Fruit fly (Drosophila melanogaster): Measurements from ENCODE around the gene CG5466.

Gene CG5466

dm6 chr3R:20587630-20588479, 29.8 kb upstream of the CG5466 start, which contains the start of gene Septin2 (continued):
- TF ChIP-seq gfzf (GFP tag; optimal IDR thresholded peaks at IDR 0.05) (peak; percentile 72), Hr51 (GFP tag; optimal IDR thresholded peaks at IDR 0.05) (peak; percentile 4 to 85), MESR4 (GFP tag; optimal IDR thresholded peaks at IDR 0.05) (peak; percentile 97), Dfd (GFP tag; optimal IDR thresholded peaks at IDR 0.05) (no peak), CG3407 (GFP tag; optimal IDR thresholded peaks at IDR 0.05) (peak; percentile 81), sens (GFP tag) (peak; percentile 96), Deaf1 (tag; optimal IDR thresholded peaks at IDR 0.05) (peak; percentile 47), CG17829 (tag; optimal IDR thresholded peaks at IDR 0.05) (peak; percentile 82), psq (GFP tag; optimal IDR thresholded peaks at IDR 0.05) (peak; percentile 13), Ssrp (tag; optimal IDR thresholded peaks at IDR 0.05) (peak; percentile 82), Dll (GFP tag; IDR thresholded peaks at IDR 0.05; ENCODE audit: partially characterized antibody) (no peak), Oli (tag; optimal IDR thresholded peaks at IDR 0.05) (peak; percentile 86), ato (GFP tag; IDR thresholded peaks at IDR 0.05; ENCODE audit: partially characterized antibody) (no peak), CG12219 (GFP tag; optimal IDR thresholded peaks at IDR 0.05) (peak; percentile 73), CoRest (tag; optimal IDR thresholded peaks at IDR 0.05) (peak; percentile 82), NfI (GFP tag; optimal IDR thresholded peaks at IDR 0.05) (peak; percentile 64), Lpt (GFP tag; optimal IDR thresholded peaks at IDR 0.05) (no peak), pan (optimal IDR thresholded peaks at IDR 0.05) (no peak), pan (GFP tag; optimal IDR thresholded peaks at IDR 0.05 in 1 of 2, IDR thresholded peaks at IDR 0.05 in 1 of 2) (peak in 1 of 2 experiments; percentile 68), Ets65A (GFP tag) (no peak), tx (GFP tag; optimal IDR thresholded peaks at IDR 0.05) (peak; percentile 47), da (GFP tag; optimal IDR thresholded peaks at IDR 0.05) (no peak), CG11723 (GFP tag; optimal IDR thresholded peaks at IDR 0.05) (peak; percentile 75), Lim3 (GFP tag; IDR thresholded peaks at IDR 0.05) (no peak), Doc2 (GFP tag; IDR thresholded peaks at IDR 0.05) (no peak), gsb (GFP tag; IDR thresholded peaks at IDR 0.05) (no peak), Gug (GFP tag; IDR thresholded peaks at IDR 0.05) (peak; percentile 59; the same call in 2 of the 4 replicates), bsh (GFP tag; optimal IDR thresholded peaks at IDR 0.05) (peak; percentile 79), CG18599 (GFP tag; optimal IDR thresholded peaks at IDR 0.05) (peak; percentile 79), B-H2 (GFP tag; optimal IDR thresholded peaks at IDR 0.05) (no peak), Bgb (GFP tag; IDR thresholded peaks at IDR 0.05; ENCODE audit: partially characterized antibody) (no peak), trem (tag; optimal IDR thresholded peaks at IDR 0.05) (peak; percentile 49), CG8478 (optimal IDR thresholded peaks at IDR 0.05) (peak; percentile 76), pnt (GFP tag; optimal IDR thresholded peaks at IDR 0.05) (peak; percentile 59), HmgD (GFP tag; optimal IDR thresholded peaks at IDR 0.05) (no peak), tap (tag; optimal IDR thresholded peaks at IDR 0.05) (peak; percentile 86), Elba2 (GFP tag; optimal IDR thresholded peaks at IDR 0.05) (peak; percentile 79), grn (GFP tag; optimal IDR thresholded peaks at IDR 0.05) (no peak), gcm (GFP tag; optimal IDR thresholded peaks at IDR 0.05) (peak; percentile 86), inv (GFP tag; IDR thresholded peaks at IDR 0.05; ENCODE audit: partially characterized antibody) (no peak), danr (GFP tag; IDR thresholded peaks at IDR 0.05) (peak; percentile 44; the same call in 1 of the 2 replicates), CG15479 (GFP tag; optimal IDR thresholded peaks at IDR 0.05) (no peak), Fer2 (tag; optimal IDR thresholded peaks at IDR 0.05) (no peak), CG11456 (GFP tag; IDR thresholded peaks at IDR 0.05) (peak; percentile 42; the same call in 1 of the 3 replicates), Awh (GFP tag; IDR thresholded peaks at IDR 0.05) (peak; percentile 51; the same call in 1 of the 2 replicates), CG10267 (tag; optimal IDR thresholded peaks at IDR 0.05) (peak; percentile 79), Dbx (GFP tag; IDR thresholded peaks at IDR 0.05) (no peak), sqz (GFP tag; optimal IDR thresholded peaks at IDR 0.05) (no peak), CG8944 (GFP tag; optimal IDR thresholded peaks at IDR 0.05) (no peak)
